Worm (Caenorhabditis elegans): ENCODE data around the gene T24B8.3.

ce11 chrII:9042059-9042458, 18.9 kb downstream of the T24B8.3 start:
- TF ChIP-seq madf-8 (GFP tag; conservative IDR thresholded peaks at IDR 0.05) (no peak), B0261.1 (tag; optimal IDR thresholded peaks at IDR 0.05) (no peak), bed-1 (GFP tag; IDR thresholded peaks at IDR 0.05) (no peak), dpff-1 (tag; optimal IDR thresholded peaks at IDR 0.05) (no peak), nfyb-1 (GFP tag; IDR thresholded peaks at IDR 0.05) (no peak), F22D6.2 (tag; optimal IDR thresholded peaks at IDR 0.05) (no peak)
